Worm (Caenorhabditis elegans): ENCODE measurements around the gene Y39G8B.7.
A peak's percentile ranks its signal among the peaks of the same experiment; 100 is the strongest.

Gene Y39G8B.7

DNA sequence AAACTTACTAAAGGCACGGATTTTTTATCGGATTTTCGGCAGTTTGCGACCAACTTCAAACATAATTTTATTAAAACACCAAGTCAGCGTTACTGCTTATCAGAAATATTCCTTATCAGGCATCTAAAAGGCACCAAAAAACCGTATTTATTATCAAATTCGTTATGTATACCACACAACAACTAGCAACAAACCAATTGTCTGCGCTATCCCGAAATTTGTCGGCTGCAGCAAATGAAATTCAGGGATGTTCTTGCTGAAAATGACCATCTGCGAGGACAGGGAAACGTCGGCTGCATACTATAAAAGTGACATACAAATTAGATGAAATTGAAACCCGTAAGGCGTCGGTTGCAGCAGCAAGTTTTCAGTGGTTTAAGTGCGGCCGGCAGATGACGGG, 3.2 kb upstream of the Y39G8B.7 start:
- TF ChIP-seq elt-2 (tag; optimal IDR thresholded peaks at IDR 0.05) (peak; percentile 13), tbx-7 (tag; optimal IDR thresholded peaks at IDR 0.05) (no peak), ceh-19 (GFP tag; optimal IDR thresholded peaks at IDR 0.05) (no peak), fax-1 (tag; optimal IDR thresholded peaks at IDR 0.05) (no peak), pat-9 (tag; optimal IDR thresholded peaks at IDR 0.05) (no peak), nhr-232 (tag; optimal IDR thresholded peaks at IDR 0.05) (no peak)

DNA sequence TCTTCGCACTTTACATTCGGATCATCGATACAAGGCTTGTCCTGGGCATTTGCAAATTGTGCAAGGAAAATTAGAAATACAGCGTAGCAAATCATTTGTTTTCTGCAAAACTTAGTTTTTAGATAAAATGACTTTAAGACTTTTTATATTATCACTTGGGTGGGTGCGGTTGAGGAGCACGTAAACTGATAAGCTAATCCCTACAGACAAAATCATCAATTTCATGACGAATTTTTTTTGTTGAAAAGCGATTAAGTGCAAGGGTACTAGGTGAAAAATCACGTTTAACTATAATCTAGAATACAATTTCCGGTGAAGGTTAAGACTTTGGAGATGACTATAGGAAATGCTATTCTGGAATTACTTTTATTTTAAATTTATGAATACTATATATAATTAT, 2.6 kb upstream of the Y39G8B.7 start, which contains the start of gene F01D5.1:
Gene F01D5.1, minus strand, starts transcription at position 105 of the 400 bp plus-strand sequence.
- TF ChIP-seq unc-42 (tag; optimal IDR thresholded peaks at IDR 0.05) (no peak), npax-4 (tag; optimal IDR thresholded peaks at IDR 0.05) (no peak), eyg-1 (tag; optimal IDR thresholded peaks at IDR 0.05) (no peak), ref-2 (tag; optimal IDR thresholded peaks at IDR 0.05) (no peak), C38D4.7 (GFP tag; optimal IDR thresholded peaks at IDR 0.05) (no peak), sdc-2 (tag; optimal IDR thresholded peaks at IDR 0.05) (no peak), ceh-14 (tag; optimal IDR thresholded peaks at IDR 0.05) (no peak), ceh-19 (GFP tag; optimal IDR thresholded peaks at IDR 0.05) (no peak), madf-2 (tag; optimal IDR thresholded peaks at IDR 0.05) (no peak), Y22D7AL.16 (tag; optimal IDR thresholded peaks at IDR 0.05) (no peak), nhr-11 (tag; optimal IDR thresholded peaks at IDR 0.05) (no peak), pha-4 (tag; optimal IDR thresholded peaks at IDR 0.05) (no peak)

DNA sequence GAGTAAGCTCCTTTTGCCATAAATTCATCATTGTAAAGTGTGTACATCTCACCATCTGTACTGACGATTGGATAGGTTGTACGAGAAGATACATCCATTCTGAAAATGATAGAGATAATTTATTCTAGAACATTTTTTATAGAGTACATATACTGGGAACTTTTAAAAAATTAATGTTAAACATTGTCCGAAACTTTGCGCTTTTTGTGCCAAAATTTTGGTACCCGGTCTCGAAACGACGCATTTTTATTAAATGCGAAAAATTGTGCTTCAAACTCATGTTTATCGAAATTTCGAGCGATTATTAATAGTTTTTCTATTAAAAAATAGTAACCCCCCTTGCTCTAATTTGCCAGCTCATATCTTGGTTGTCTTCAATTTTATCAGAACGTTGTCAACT, 3.1 kb downstream of the Y39G8B.7 start, which contains the start of gene Y39G8B.5:
Gene Y39G8B.5, minus strand, starts transcription at position 101 of the 400 bp plus-strand sequence.
- TF ChIP-seq ceh-9 (tag; optimal IDR thresholded peaks at IDR 0.05) = no peak
- TF ChIP-seq pha-2 (tag; optimal IDR thresholded peaks at IDR 0.05) = no peak
- no peak for TF ChIP-seq rnt-1 (tag; optimal IDR thresholded peaks at IDR 0.05)
- no peak for TF ChIP-seq T23F11.4 (GFP tag; optimal IDR thresholded peaks at IDR 0.05)
- no peak for TF ChIP-seq unc-42 (tag; optimal IDR thresholded peaks at IDR 0.05)
- no peak for TF ChIP-seq ztf-16 (tag; optimal IDR thresholded peaks at IDR 0.05)
- no peak for TF ChIP-seq ceh-48 (tag; optimal IDR thresholded peaks at IDR 0.05)
- no peak for TF ChIP-seq mec-3 (tag; optimal IDR thresholded peaks at IDR 0.05; ENCODE audit: borderline replicate concordance)
- TF ChIP-seq che-1 (tag; optimal IDR thresholded peaks at IDR 0.05) = no peak
- no peak for TF ChIP-seq elt-4 (tag; optimal IDR thresholded peaks at IDR 0.05)
- TF ChIP-seq K09A11.1 (tag; optimal IDR thresholded peaks at IDR 0.05; ENCODE audit: insufficient read depth) = no peak
- TF ChIP-seq gmeb-2 (tag; optimal IDR thresholded peaks at IDR 0.05) = no peak
- TF ChIP-seq hlh-15 (tag; optimal IDR thresholded peaks at IDR 0.05) = no peak
- TF ChIP-seq sox-4 (tag; optimal IDR thresholded peaks at IDR 0.05) = no peak
- TF ChIP-seq ceh-14 (tag; optimal IDR thresholded peaks at IDR 0.05) = no peak
- TF ChIP-seq ceh-31 (tag; optimal IDR thresholded peaks at IDR 0.05) = no peak
- TF ChIP-seq nfya-1 (tag; optimal IDR thresholded peaks at IDR 0.05) = no peak
- TF ChIP-seq tbx-7 (tag; optimal IDR thresholded peaks at IDR 0.05) = no peak
- no peak for TF ChIP-seq sdc-2 (tag; optimal IDR thresholded peaks at IDR 0.05)
- no peak for TF ChIP-seq pha-4 (tag; optimal IDR thresholded peaks at IDR 0.05)

DNA sequence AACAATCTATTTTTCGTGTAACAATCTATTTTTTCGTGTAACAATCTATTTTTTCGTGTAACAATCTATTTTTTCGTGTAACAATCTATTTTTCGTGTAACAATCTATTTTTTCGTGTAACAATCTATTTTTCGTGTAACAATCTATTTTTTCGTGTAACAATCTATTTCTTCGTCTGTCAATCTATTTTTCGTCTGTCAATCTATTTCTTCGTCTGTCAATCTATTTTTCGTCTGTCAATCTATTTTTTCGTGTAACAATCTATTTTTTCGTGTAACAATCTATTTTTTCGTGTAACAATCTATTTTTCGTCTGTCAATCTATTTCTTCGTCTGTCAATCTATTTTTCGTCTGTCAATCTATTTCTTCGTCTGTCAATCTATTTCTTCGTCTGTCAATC, 8.8 kb downstream of the Y39G8B.7 start:
- peak; percentile 67 for TF ChIP-seq che-1 (tag; optimal IDR thresholded peaks at IDR 0.05)
- TF ChIP-seq pat-9 (tag; optimal IDR thresholded peaks at IDR 0.05) = peak; percentile 51
- TF ChIP-seq lin-11 (tag; optimal IDR thresholded peaks at IDR 0.05) = peak; percentile 23
- TF ChIP-seq Y22D7AL.16 (tag; optimal IDR thresholded peaks at IDR 0.05) = peak; percentile 62
- peak; percentile 33 for TF ChIP-seq C38D4.7 (GFP tag; optimal IDR thresholded peaks at IDR 0.05)

DNA sequence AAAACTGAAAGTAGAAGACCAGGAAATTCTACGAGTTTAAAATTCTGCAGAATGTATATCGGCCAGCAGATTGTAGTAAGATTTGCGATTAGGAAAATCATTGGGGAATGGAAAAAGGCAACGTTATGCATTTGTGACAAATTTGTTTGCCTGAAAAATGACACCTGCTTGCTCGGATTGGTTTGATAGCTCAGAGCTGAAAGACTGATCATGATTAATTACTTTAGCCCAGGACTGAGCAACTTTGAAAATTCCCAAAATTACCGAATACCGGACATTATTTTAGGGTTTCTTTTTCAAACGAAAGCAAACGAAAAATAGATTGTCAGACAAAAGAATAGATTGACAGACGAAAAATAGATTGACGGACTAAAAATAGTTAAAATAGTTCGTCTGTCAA, 10.3 kb downstream of the Y39G8B.7 start, which contains the start of gene sre-47:
Gene sre-47, minus strand, starts transcription at position 101 of the 400 bp plus-strand sequence.
- TF ChIP-seq pha-2 (tag; optimal IDR thresholded peaks at IDR 0.05) (no peak), nfya-1 (tag; optimal IDR thresholded peaks at IDR 0.05) (no peak), mec-3 (tag; optimal IDR thresholded peaks at IDR 0.05; ENCODE audit: borderline replicate concordance) (no peak), ceh-34 (tag; optimal IDR thresholded peaks at IDR 0.05) (no peak), ref-2 (tag; optimal IDR thresholded peaks at IDR 0.05) (no peak), ceh-30 (tag; optimal IDR thresholded peaks at IDR 0.05) (no peak)
